Worm (Caenorhabditis elegans): ENCODE data around the gene C18D11.10.

The C18D11.10 gene

DNA sequence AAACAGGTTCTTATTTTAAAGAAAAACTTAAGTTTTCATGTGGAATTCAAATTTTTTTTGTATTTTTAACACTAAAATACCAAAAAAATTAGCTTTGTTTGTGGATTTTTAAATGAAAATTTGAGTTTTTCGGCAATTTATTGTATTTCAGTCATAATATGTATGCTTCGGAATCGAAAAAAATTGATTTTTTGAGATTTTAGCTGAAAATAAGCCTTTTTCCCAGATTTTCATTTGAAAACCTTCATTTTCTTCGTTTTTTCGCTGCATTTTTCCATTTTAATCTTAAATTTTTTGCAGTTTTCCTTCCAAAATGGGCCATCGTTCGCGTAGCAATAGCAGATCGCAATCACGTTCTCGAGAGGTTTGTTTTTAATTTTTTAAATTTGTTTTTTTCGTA is 18.6 kb downstream of the C18D11.10 start, which contains the start of gene rsp-8:
TSS of gene rsp-8 (plus strand) at position 301 of the 400 bp plus-strand sequence.
- TF ChIP-seq lin-14 (GFP tag; optimal IDR thresholded peaks at IDR 0.05) = no peak
- peak; percentile 2 for TF ChIP-seq nhr-85 (tag)

DNA sequence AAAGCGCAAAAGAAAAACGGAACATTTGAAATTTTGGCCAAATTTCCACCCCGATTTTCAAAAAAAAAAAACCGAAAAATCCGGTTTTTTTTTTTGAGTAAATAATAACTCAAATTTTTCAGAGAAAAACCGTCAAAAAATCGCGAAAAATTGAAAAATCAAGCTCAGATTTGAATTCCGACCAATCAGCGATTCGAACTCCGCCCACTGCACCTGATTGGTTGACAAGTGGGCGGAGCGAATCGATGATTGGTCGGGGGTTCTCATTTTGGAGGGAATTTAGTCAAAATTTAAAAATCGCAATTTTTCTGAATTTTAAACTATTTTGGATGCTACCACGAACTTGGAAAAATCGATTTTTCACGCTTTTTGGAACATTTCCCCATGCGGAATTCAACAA is 21.5 kb downstream of the C18D11.10 start:
- TF ChIP-seq efl-1 (optimal IDR thresholded peaks at IDR 0.05) (no peak), efl-1 (GFP tag; optimal IDR thresholded peaks at IDR 0.05 in 1 of 2) (peak in 1 of 2 experiments; percentile 33), ztf-4 (tag; optimal IDR thresholded peaks at IDR 0.05) (no peak), nhr-12 (tag; optimal IDR thresholded peaks at IDR 0.05) (no peak), ama-1 (optimal IDR thresholded peaks at IDR 0.05) (no peak), lin-15B (tag; optimal IDR thresholded peaks at IDR 0.05) (no peak), isw-1 (GFP tag; IDR thresholded peaks at IDR 0.05) (no peak), nhr-11 (tag; optimal IDR thresholded peaks at IDR 0.05) (no peak)

DNA sequence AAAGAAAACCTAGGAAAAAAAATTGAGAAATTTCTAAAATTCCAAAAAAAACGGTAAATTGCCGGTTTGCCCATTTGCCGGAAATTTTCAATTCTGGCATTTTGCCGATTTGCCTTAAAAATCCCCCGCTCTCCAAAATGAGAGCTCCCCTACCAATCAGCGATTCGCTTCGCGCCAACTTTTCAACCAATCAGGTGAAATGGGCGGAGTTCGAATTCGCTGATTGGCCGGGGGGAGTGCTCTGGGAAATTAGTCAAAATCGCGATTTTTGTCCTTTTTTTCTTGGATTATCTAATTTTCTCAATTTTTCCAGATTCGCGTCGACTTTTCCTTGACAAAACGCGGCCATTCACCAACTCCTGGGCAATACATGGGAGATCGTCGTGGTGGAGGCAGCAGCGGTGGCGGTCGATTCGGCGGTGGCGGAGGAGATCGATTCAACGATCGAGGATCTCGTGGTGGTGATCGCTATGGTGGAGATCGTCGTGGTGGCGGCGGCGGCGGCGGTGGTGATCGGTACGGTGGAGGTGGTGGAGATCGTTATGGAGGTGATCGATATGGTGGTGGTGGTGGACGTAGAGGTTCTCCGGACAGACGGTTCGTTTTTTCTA is 22.2 kb downstream of the C18D11.10 start:
- TF ChIP-seq ceh-8 (GFP tag; optimal IDR thresholded peaks at IDR 0.05) (no peak), mep-1 (tag; optimal IDR thresholded peaks at IDR 0.05) (no peak), nhr-85 (tag) (peak; percentile 14), nhr-12 (tag; optimal IDR thresholded peaks at IDR 0.05) (no peak), skn-1 (tag; optimal IDR thresholded peaks at IDR 0.05) (no peak), unc-62 (GFP tag; optimal IDR thresholded peaks at IDR 0.05) (no peak), Y116A8C.19 (tag; optimal IDR thresholded peaks at IDR 0.05; ENCODE audit: borderline replicate concordance) (no peak), pax-3 (tag; optimal IDR thresholded peaks at IDR 0.05) (no peak), egl-13 (tag; optimal IDR thresholded peaks at IDR 0.05) (no peak), efl-1 (optimal IDR thresholded peaks at IDR 0.05) (no peak), efl-1 (GFP tag; optimal IDR thresholded peaks at IDR 0.05 in 1 of 2) (peak in 1 of 2 experiments; percentile 27)

DNA sequence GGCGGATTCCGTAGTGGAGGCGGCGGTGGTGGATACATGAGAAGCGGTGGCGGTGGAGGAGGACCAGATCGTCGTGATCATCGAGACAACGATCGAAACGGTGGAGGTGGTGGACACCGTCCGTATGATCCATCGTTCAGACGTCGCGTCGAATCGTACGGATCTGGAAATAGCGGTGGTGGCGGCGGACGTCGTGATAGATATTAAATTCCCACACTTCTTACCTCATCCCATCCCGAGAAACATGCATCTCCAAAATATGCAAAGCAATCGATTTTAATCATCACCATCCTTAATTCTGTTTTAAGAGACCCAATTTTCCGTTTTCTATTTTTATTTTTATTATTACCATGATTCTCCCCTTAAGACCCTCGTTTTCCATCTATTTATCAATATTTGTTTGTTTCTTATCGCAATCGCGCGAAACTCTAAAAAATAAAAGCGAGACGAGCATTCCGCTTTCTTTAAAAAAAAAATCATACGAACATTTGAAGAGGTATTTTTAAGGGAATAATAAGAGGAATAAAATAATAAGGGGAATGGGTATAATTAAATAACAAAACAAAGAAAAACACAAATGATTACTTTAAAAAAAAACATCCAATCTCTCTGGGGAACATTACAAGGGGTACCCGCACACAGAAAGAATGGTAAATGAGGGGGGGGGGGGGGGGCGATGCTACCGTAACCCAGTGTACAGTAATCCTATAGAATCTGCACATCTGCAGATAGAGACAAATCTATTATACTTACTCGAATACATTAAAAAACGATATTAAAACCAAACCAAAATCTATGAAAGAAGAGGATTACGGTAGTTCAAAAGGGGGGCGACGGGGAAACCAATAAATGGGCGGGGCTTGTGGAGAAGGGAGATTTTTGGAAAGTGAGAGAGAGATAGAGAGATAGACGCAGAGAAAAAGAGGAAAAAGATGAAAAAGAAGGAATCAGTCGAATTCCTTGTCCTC is 23.3 kb downstream of the C18D11.10 start:
- TF ChIP-seq ceh-90 (tag; optimal IDR thresholded peaks at IDR 0.05) (no peak), hpl-2 (GFP tag; optimal IDR thresholded peaks at IDR 0.05) (no peak), lsy-2 (tag; optimal IDR thresholded peaks at IDR 0.05) (peak in 1 of 2 experiments; percentile 6), efl-1 (optimal IDR thresholded peaks at IDR 0.05) (no peak), efl-1 (GFP tag; optimal IDR thresholded peaks at IDR 0.05 in 1 of 2) (peak in 1 of 2 experiments; percentile 38), unc-98 (GFP tag; IDR thresholded peaks at IDR 0.05) (0 out of 2 replicates have a peak, but pooled peaks have one; percentile 9), mab-9 (GFP tag; IDR thresholded peaks at IDR 0.05) (peak; percentile 34; the same call in 1 of the 2 replicates), snu-23 (GFP tag; optimal IDR thresholded peaks at IDR 0.05) (no peak)

DNA sequence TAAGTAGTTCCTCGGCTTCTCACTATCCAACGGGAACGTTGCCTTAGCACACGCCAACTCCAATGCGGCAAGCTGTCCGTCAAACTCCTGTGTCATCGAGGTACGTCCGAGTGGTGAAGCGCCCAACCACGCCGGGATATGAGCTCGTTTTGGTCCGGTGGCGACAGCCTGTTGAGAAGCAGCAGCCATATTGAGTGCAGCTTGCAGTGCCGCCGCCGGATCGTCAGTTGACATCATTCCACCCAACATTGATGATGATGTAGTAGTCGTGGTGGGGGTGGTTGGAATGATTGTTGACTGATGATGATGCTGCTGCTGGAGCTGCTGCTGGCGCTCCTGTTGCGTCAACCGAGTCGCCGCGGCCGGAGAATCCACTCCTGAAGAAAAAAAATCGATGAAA is 25.9 kb downstream of the C18D11.10 start:
- TF ChIP-seq efl-1 (optimal IDR thresholded peaks at IDR 0.05) (no peak), efl-1 (GFP tag; optimal IDR thresholded peaks at IDR 0.05 in 1 of 2) (peak in 1 of 2 experiments; percentile 31), tbx-2 (tag; optimal IDR thresholded peaks at IDR 0.05) (no peak)

DNA sequence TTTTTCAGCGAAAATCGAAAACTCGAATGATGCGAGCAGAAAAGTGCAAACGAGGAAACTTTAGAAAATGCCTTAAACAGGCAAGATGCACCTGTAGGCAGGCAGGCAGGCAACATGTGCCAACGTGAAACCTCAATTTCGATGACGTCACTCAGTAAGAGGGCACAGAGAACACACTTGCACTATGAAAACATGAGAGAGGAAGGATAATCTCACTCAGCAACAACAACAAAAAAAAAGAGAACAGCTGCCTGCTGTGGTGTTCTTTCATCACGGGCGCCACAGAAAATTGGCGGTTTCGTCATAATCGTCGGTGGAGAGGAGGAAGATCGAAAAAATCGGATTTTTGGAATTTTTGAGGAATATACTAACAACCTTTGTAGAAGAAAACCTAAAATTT is 26.6 kb downstream of the C18D11.10 start:
- no peak for TF ChIP-seq Y116A8C.19 (tag; optimal IDR thresholded peaks at IDR 0.05; ENCODE audit: borderline replicate concordance)
- TF ChIP-seq nhr-47 (tag; optimal IDR thresholded peaks at IDR 0.05) = no peak
- TF ChIP-seq hlh-4 (tag; optimal IDR thresholded peaks at IDR 0.05) = no peak
- no peak for TF ChIP-seq snpc-4 (tag; optimal IDR thresholded peaks at IDR 0.05)
- no peak for TF ChIP-seq lir-3 (tag; optimal IDR thresholded peaks at IDR 0.05; ENCODE audit: poor library complexity)
- peak; percentile 38; the same call in 1 of the 2 replicates for TF ChIP-seq nhr-19 (GFP tag; conservative IDR thresholded peaks at IDR 0.05)
- TF ChIP-seq lin-39 (tag; optimal IDR thresholded peaks at IDR 0.05) = no peak
- TF ChIP-seq sup-37 (GFP tag; optimal IDR thresholded peaks at IDR 0.05) = no peak
- TF ChIP-seq efl-3 (GFP tag; optimal IDR thresholded peaks at IDR 0.05) = no peak
- no peak for TF ChIP-seq F16B12.6 (tag; optimal IDR thresholded peaks at IDR 0.05)
- TF ChIP-seq grh-1 (GFP tag; IDR thresholded peaks at IDR 0.05) = no peak
- TF ChIP-seq ceh-82 (tag; optimal IDR thresholded peaks at IDR 0.05) = no peak
- no peak for TF ChIP-seq hlh-17 (GFP tag; optimal IDR thresholded peaks at IDR 0.05; ENCODE audit: borderline replicate concordance)
- TF ChIP-seq rnt-1 (tag; optimal IDR thresholded peaks at IDR 0.05) = peak; percentile 35
- TF ChIP-seq sptf-1 (tag; optimal IDR thresholded peaks at IDR 0.05) = no peak
- TF ChIP-seq nhr-71 (tag; optimal IDR thresholded peaks at IDR 0.05) = peak; percentile 15
- peak; percentile 27 for TF ChIP-seq lin-14 (GFP tag; optimal IDR thresholded peaks at IDR 0.05)
- no peak for TF ChIP-seq nhr-12 (tag; optimal IDR thresholded peaks at IDR 0.05)
- peak in 1 of 2 experiments; percentile 16 for TF ChIP-seq mdl-1 (tag; optimal IDR thresholded peaks at IDR 0.05)
